Fruit fly (Drosophila melanogaster): Measurements from ENCODE around the gene Mst36Fa.
A peak's percentile ranks its signal among the peaks of the same experiment; 100 is the strongest.

The Mst36Fa gene

dm6 chr2L:18676948-18677820 lies at the start of gene Mst36Fa, which contains the start of gene CG31751 (continued):
- no peak for TF ChIP-seq TFAM (GFP tag; optimal IDR thresholded peaks at IDR 0.05)
- peak; percentile 46; the same call in 1 of the 2 replicates for TF ChIP-seq vvl (GFP tag; IDR thresholded peaks at IDR 0.05)
- peak; percentile 67 for TF ChIP-seq CG11504 (tag; optimal IDR thresholded peaks at IDR 0.05)
- TF ChIP-seq Sin3A (optimal IDR thresholded peaks at IDR 0.05), result peak; percentile 43
- TF ChIP-seq zen (tag; optimal IDR thresholded peaks at IDR 0.05), result peak; percentile 6
- TF ChIP-seq so (GFP tag; IDR thresholded peaks at IDR 0.05), result peak; percentile 71; the same call in 1 of the 3 replicates
- no peak for TF ChIP-seq Kr (GFP tag; optimal IDR thresholded peaks at IDR 0.05)
- peak; percentile 82 for TF ChIP-seq CG1792 (GFP tag; optimal IDR thresholded peaks at IDR 0.05)
- TF ChIP-seq CG9437 (GFP tag; optimal IDR thresholded peaks at IDR 0.05), result peak; percentile 19
- TF ChIP-seq schlank (tag; optimal IDR thresholded peaks at IDR 0.05), result peak; percentile 88
- TF ChIP-seq CG17912 (GFP tag; optimal IDR thresholded peaks at IDR 0.05), result peak; percentile 76
- TF ChIP-seq Vsx1 (GFP tag; optimal IDR thresholded peaks at IDR 0.05), result peak; percentile 97
- TF ChIP-seq CG8944 (GFP tag; optimal IDR thresholded peaks at IDR 0.05), result peak; percentile 63
- TF ChIP-seq CG4730 (GFP tag; IDR thresholded peaks at IDR 0.05), result no peak
- TF ChIP-seq chinmo (GFP tag; IDR thresholded peaks at IDR 0.05; ENCODE audit: partially characterized antibody), result peak; percentile 80; the same call in 2 of the 4 replicates
- no peak for TF ChIP-seq Poxn (GFP tag; IDR thresholded peaks at IDR 0.05)
- peak in 1 of 2 experiments; percentile 63 for TF ChIP-seq Hr78 (GFP tag; optimal IDR thresholded peaks at IDR 0.05)
- peak; percentile 55 for TF ChIP-seq ERR (GFP tag; optimal IDR thresholded peaks at IDR 0.05)
- TF ChIP-seq CG2202 (tag; optimal IDR thresholded peaks at IDR 0.05), result peak; percentile 62
- peak; percentile 80 for TF ChIP-seq CG3281 (GFP tag; optimal IDR thresholded peaks at IDR 0.05)
- peak; percentile 77 for TF ChIP-seq CG9727 (GFP tag; optimal IDR thresholded peaks at IDR 0.05)
- peak; percentile 44 for TF ChIP-seq CG30403 (GFP tag; optimal IDR thresholded peaks at IDR 0.05)
- TF ChIP-seq Scr (GFP tag; IDR thresholded peaks at IDR 0.05; ENCODE audit: partially characterized antibody), result no peak
- TF ChIP-seq CG8765 (GFP tag; IDR thresholded peaks at IDR 0.05), result no peak
- peak; percentile 68 for TF ChIP-seq btn (GFP tag; optimal IDR thresholded peaks at IDR 0.05)
- peak; percentile 63; the same call in 1 of the 2 replicates for TF ChIP-seq CG1024 (GFP tag; IDR thresholded peaks at IDR 0.05)
- TF ChIP-seq CG8359 (GFP tag; optimal IDR thresholded peaks at IDR 0.05; ENCODE audit: borderline replicate concordance), result peak; percentile 41
- peak; percentile 42 to 75 for TF ChIP-seq chif (GFP tag; optimal IDR thresholded peaks at IDR 0.05)
- peak; percentile 53 for TF ChIP-seq pfk (GFP tag; optimal IDR thresholded peaks at IDR 0.05)
- peak; percentile 79 for TF ChIP-seq Blimp-1 (GFP tag; optimal IDR thresholded peaks at IDR 0.05)
- peak; percentile 62 for TF ChIP-seq CG14441 (GFP tag; IDR thresholded peaks at IDR 0.05)
- no peak for TF ChIP-seq CG14860 (GFP tag; IDR thresholded peaks at IDR 0.05; ENCODE audit: partially characterized antibody)
- no peak for TF ChIP-seq CG6791 (GFP tag; IDR thresholded peaks at IDR 0.05; ENCODE audit: partially characterized antibody)
- TF ChIP-seq Doc3 (GFP tag; IDR thresholded peaks at IDR 0.05; ENCODE audit: partially characterized antibody), result no peak
- no peak for TF ChIP-seq Stat92E (GFP tag; optimal IDR thresholded peaks at IDR 0.05)
- no peak for TF ChIP-seq aop (GFP tag; IDR thresholded peaks at IDR 0.05)
- TF ChIP-seq Dad (GFP tag; optimal IDR thresholded peaks at IDR 0.05), result peak; percentile 70
- TF ChIP-seq CG17568 (GFP tag; optimal IDR thresholded peaks at IDR 0.05), result peak; percentile 84
- TF ChIP-seq Lim3 (GFP tag; IDR thresholded peaks at IDR 0.05), result no peak
- TF ChIP-seq kay (GFP tag; optimal IDR thresholded peaks at IDR 0.05), result peak; percentile 28
- TF ChIP-seq CG43689 (GFP tag; IDR thresholded peaks at IDR 0.05), result 0 out of 2 replicates have a peak, but pooled peaks have one; percentile 33
- TF ChIP-seq H2.0 (GFP tag; IDR thresholded peaks at IDR 0.05), result no peak
- TF ChIP-seq Chrac-16 (GFP tag; optimal IDR thresholded peaks at IDR 0.05), result no peak
- peak; percentile 79 for TF ChIP-seq CG13123 (GFP tag; optimal IDR thresholded peaks at IDR 0.05)
- TF ChIP-seq CG7271 (tag; optimal IDR thresholded peaks at IDR 0.05), result no peak
- TF ChIP-seq Dfd (GFP tag; optimal IDR thresholded peaks at IDR 0.05), result no peak
- TF ChIP-seq CG13287 (GFP tag; IDR thresholded peaks at IDR 0.05; ENCODE audit: partially characterized antibody), result peak; percentile 22; the same call in 1 of the 2 replicates

All from whole organism, embryonic.